Worm (Caenorhabditis elegans) whole organism, young adult: ENCODE data around the gene Y62F5A.9.

Experiments
- B0019.2 ChIP-seq: fragments of 200-800 bp; sonication (Bioruptor generic); conservative IDR thresholded peaks from 2 replicates; pipeline ENCODE4 v1.3.6; 2022; ENCODE audit warnings: missing genetic modification reagents, missing genetic modification characterization, missing compliant biosample characterization
- D2030.7 ChIP-seq: fragments of 200-800 bp; sonication (Bioruptor generic); IDR thresholded peaks from 2 replicates; pipeline ENCODE4 v1.3.6; 2022; ENCODE audit warnings: missing genetic modification reagents, missing genetic modification characterization, missing compliant biosample characterization
- F10E7.11 ChIP-seq: sonication (generic microtip); optimal IDR thresholded peaks from 2 replicates; lab custom pipeline; 2017; ENCODE audit warnings: mild to moderate bottlenecking, missing genetic modification characterization, moderate library complexity, missing compliant biosample characterization
- F23B12.7 ChIP-seq: sonication (generic microtip); optimal IDR thresholded peaks from 2 replicates; lab custom pipeline; 2017; ENCODE audit warnings: missing genetic modification characterization, mild to moderate bottlenecking, missing compliant biosample characterization, antibody characterized with exemption, moderate library complexity; ENCODE audit not compliant: insufficient read depth
- F33H1.4 ChIP-seq: fragments of 200-800 bp; sonication (Bioruptor generic); IDR thresholded peaks from 2 replicates; pipeline ENCODE4 v1.3.6; 2022; ENCODE audit warnings: missing genetic modification reagents, missing genetic modification characterization, missing compliant biosample characterization
- F49E8.2 ChIP-seq: sonication (generic microtip); optimal IDR thresholded peaks from 3 replicates; lab custom pipeline; 2017; ENCODE audit warnings: missing genetic modification characterization, mild to moderate bottlenecking, missing compliant biosample characterization, antibody characterized with exemption, moderate library complexity; ENCODE audit not compliant: insufficient read depth
- T07F8.4 ChIP-seq: sonication (generic microtip); optimal IDR thresholded peaks from 2 replicates; lab custom pipeline; 2016; ENCODE audit warnings: mild to moderate bottlenecking, missing genetic modification characterization, moderate library complexity, missing compliant biosample characterization
- Y79H2A.3 ChIP-seq: fragments of 200-800 bp; sonication (Bioruptor generic); conservative IDR thresholded peaks from 2 replicates; pipeline ENCODE4 v1.3.6; 2022; ENCODE audit warnings: missing genetic modification reagents, missing genetic modification characterization, missing compliant biosample characterization
- aptf-2 ChIP-seq: fragments of 200-800 bp; sonication (Bioruptor generic); conservative IDR thresholded peaks from 2 replicates; pipeline ENCODE4 v1.3.6; 2022; ENCODE audit warnings: missing genetic modification reagents, missing genetic modification characterization, missing compliant biosample characterization
- atf-7 ChIP-seq: sonication (generic microtip); optimal IDR thresholded peaks from 2 replicates; lab custom pipeline; 2017; ENCODE audit warnings: mild to moderate bottlenecking, missing genetic modification characterization, missing compliant biosample characterization
- attf-3 ChIP-seq: fragments of 200-800 bp; sonication (Bioruptor generic); conservative IDR thresholded peaks from 2 replicates; pipeline ENCODE4 v1.3.6; 2022; ENCODE audit warnings: missing genetic modification reagents, missing genetic modification characterization, missing compliant biosample characterization
- bed-1 ChIP-seq: fragments of 200-800 bp; sonication (Bioruptor generic); IDR thresholded peaks from 2 replicates; pipeline ENCODE4 v1.3.6; 2022; ENCODE audit warnings: missing genetic modification reagents, missing genetic modification characterization, missing compliant biosample characterization
- ccch-3 ChIP-seq: fragments of 200-800 bp; sonication (Bioruptor generic); optimal IDR thresholded peaks from 2 replicates; lab custom pipeline; 2018; ENCODE audit warnings: mild to moderate bottlenecking, missing genetic modification characterization, missing compliant biosample characterization
- ceh-91 ChIP-seq: fragments of 200-800 bp; sonication (Bioruptor generic); IDR thresholded peaks from 2 replicates; pipeline ENCODE4 v1.3.6; 2022; ENCODE audit warnings: missing genetic modification reagents, missing genetic modification characterization, missing compliant biosample characterization
- die-1 ChIP-seq: sonication (generic microtip); optimal IDR thresholded peaks from 2 replicates; lab custom pipeline; 2016; ENCODE audit warnings: missing genotype, mild to moderate bottlenecking, missing genetic modification characterization, missing compliant biosample characterization
- dpff-1 ChIP-seq: sonication (generic microtip); optimal IDR thresholded peaks from 2 replicates; lab custom pipeline; 2017; ENCODE audit warnings: mild to moderate bottlenecking, missing genetic modification characterization, missing compliant biosample characterization
- dpl-1 ChIP-seq: fragments of 150-350 bp; optimal IDR thresholded peaks from 2 replicates; lab custom pipeline; 2014; ENCODE audit warnings: missing biosample characterization, missing genetic modification reagents, missing genetic modification characterization
- efl-1 ChIP-seq: fragments of 150-350 bp; optimal IDR thresholded peaks from 2 replicates; lab custom pipeline; 2014; ENCODE audit warnings: missing biosample characterization, missing genetic modification reagents, missing genetic modification characterization
- him-1 ChIP-seq: sonication (generic microtip); optimal IDR thresholded peaks from 2 replicates; lab custom pipeline; 2016; ENCODE audit warnings: missing genotype, missing genetic modification reagents, missing genetic modification characterization, missing compliant biosample characterization
- hmg-20 ChIP-seq: fragments of 200-800 bp; sonication (Bioruptor generic); IDR thresholded peaks from 2 replicates; pipeline ENCODE4 v1.3.6; 2022; ENCODE audit warnings: missing genetic modification reagents, missing genetic modification characterization, missing compliant biosample characterization
- lin-35 ChIP-seq, 3 experiments: fragments of 150-350 bp in 2 of 3; sonication (generic microtip) in 1 of 3; optimal IDR thresholded peaks; 2 replicates each; lab custom pipeline; 2014 to 2018; ENCODE audit warnings: missing biosample characterization in 3 of 3, missing genetic modification characterization in 3 of 3, missing genetic modification reagents in 3 of 3
- lin-40 ChIP-seq: sonication (generic microtip); optimal IDR thresholded peaks from 2 replicates; lab custom pipeline; 2016; ENCODE audit warnings: missing genetic modification characterization, mild to moderate bottlenecking, missing compliant biosample characterization, missing genotype, missing genetic modification reagents
- lin-54 ChIP-seq: fragments of 200-800 bp; sonication (Bioruptor generic); optimal IDR thresholded peaks from 2 replicates; lab custom pipeline; 2018; ENCODE audit warnings: mild to moderate bottlenecking, missing genetic modification characterization, missing compliant biosample characterization
- lsl-1 ChIP-seq: fragments of 200-800 bp; sonication (Bioruptor generic); optimal IDR thresholded peaks from 2 replicates; lab custom pipeline; 2018; ENCODE audit warnings: mild to moderate bottlenecking, missing genetic modification characterization, moderate library complexity, missing compliant biosample characterization
- madf-6 ChIP-seq: fragments of 200-800 bp; sonication (Bioruptor generic); IDR thresholded peaks from 2 replicates; pipeline ENCODE4 v1.3.6; 2022; ENCODE audit warnings: missing genetic modification reagents, missing genetic modification characterization, missing compliant biosample characterization
- mcd-1 ChIP-seq: fragments of 200-800 bp; sonication (Bioruptor generic); IDR thresholded peaks from 2 replicates; pipeline ENCODE4 v1.3.6; 2022; ENCODE audit warnings: missing genetic modification reagents, missing genetic modification characterization, missing compliant biosample characterization
- nhr-27 ChIP-seq: fragments of 200-800 bp; sonication (Bioruptor generic); optimal IDR thresholded peaks from 2 replicates; lab custom pipeline; 2018; ENCODE audit warnings: mild to moderate bottlenecking, missing genetic modification characterization, moderate library complexity, missing compliant biosample characterization
- nhr-80 ChIP-seq: sonication (generic microtip); optimal IDR thresholded peaks from 2 replicates; lab custom pipeline; 2016; ENCODE audit warnings: missing genetic modification characterization, missing compliant biosample characterization
- pbrm-1 ChIP-seq: fragments of 200-800 bp; sonication (Bioruptor generic); IDR thresholded peaks from 2 replicates; pipeline ENCODE4 v1.3.6; 2022; ENCODE audit warnings: missing genetic modification reagents, missing genetic modification characterization, missing compliant biosample characterization
- snpc-4 ChIP-seq, 5 experiments: fragments of 150-350 bp in 1 of 5; sonication (generic microtip) in 4 of 5; optimal IDR thresholded peaks; 2 replicates each; lab custom pipeline; 2014 to 2018; ENCODE audit warnings: missing genetic modification characterization in 5 of 5, missing biosample characterization in 3 of 5, antibody characterized with exemption in 2 of 5, mild to moderate bottlenecking in 2 of 5, missing compliant biosample characterization in 2 of 5, missing genotype in 2 of 5, moderate library complexity in 2 of 5, missing genetic modification reagents in 1 of 5
- unc-130 ChIP-seq: sonication (generic microtip); optimal IDR thresholded peaks from 2 replicates; lab custom pipeline; 2016; ENCODE audit warnings: missing genetic modification reagents, missing genetic modification characterization, missing compliant biosample characterization
- xnd-1 ChIP-seq: sonication (generic microtip); optimal IDR thresholded peaks from 2 replicates; lab custom pipeline; 2016; ENCODE audit warnings: missing genotype, missing genetic modification reagents, missing genetic modification characterization, missing compliant biosample characterization
- zfh-2 ChIP-seq: fragments of 200-800 bp; sonication (Bioruptor generic); conservative IDR thresholded peaks from 2 replicates; pipeline ENCODE4 v1.3.6; 2022; ENCODE audit warnings: missing genetic modification reagents, missing genetic modification characterization, missing compliant biosample characterization

Y62F5A.9 gene

DNA sequence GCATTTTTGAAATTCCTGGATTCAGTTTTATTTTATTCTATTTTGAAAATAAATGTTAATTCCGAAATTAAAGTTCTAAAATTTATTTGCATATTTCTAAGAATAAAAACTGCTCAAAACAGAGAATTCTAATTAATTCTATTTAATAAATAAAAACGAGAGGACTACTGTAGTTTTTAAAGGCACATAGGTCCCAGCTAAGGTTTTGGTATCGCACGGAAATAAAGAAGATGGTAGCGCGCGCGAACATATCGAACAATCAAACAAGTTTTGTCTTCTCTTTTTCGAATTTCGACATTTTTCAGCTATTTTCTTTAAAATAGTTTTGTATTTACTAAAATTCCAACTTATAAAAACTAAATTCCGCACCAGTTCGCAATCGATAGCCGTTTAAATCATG, 39.2 kb upstream of the Y62F5A.9 start (continued):
- TF ChIP-seq lin-40 (tag; lab: Kevin White, UChicago), result no peak
- TF ChIP-seq, all 124 proteins: peak for 35

DNA sequence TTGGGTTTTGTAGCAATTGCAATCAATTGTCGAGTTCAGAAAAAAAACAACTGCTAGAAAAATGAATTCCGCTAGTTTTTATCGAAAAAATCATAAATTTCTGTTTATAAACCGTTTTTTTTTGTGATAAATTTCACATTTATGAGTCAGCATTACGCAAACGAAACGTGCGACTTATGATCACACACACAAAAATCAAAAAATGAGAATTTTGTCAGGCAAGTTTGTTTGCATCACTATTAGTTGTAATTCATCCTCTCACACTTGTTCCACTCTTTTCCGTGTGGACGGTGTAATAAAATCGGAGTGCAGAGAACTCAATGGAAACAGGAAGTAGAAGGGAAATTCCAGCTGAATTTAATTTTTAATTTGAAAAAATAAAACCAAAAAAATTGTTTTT, 38.8 kb upstream of the Y62F5A.9 start, which contains the start of gene pcs-1:
Gene pcs-1, minus strand, starts transcription at position 344 of the 400 bp plus-strand sequence.
- TF ChIP-seq nhr-80 (tag; lab: Kevin White, UChicago) (peak; percentile 7), die-1 (tag; lab: Kevin White, UChicago) (no peak), him-1 (no peak), dpl-1 (GFP tag; lab: Kevin White, UChicago) (no peak), lin-40 (tag; lab: Kevin White, UChicago) (no peak)

DNA sequence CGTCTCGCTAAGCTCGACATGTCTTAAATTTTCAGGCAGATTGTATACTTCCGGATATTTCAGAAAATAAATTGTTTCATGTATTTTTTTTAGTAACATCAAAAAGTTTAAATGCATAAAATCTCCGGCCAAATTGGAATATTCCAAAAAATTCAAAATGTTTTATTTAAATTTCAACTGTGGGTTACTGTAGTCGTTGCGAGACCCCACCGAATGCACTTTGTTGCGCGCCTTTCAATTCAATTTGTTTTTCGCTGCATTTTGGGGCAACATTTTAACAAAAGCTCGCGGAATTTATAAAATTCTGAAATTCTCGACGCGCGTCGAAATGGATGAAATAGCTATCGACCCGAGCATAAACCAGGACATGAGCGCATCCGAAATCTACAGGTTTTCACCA, 34.3 kb upstream of the Y62F5A.9 start, which contains the start of gene F54D5.2:
Gene F54D5.2, plus strand, starts transcription at position 237 of the 400 bp plus-strand sequence.
- no peak for TF ChIP-seq snpc-4 (GFP tag; optimal IDR thresholded peaks at IDR 0.05; lab: Kevin White, UChicago)
- TF ChIP-seq snpc-4 (tag; optimal IDR thresholded peaks at IDR 0.05; lab: Kevin White, UChicago), result no peak
- TF ChIP-seq aptf-2 (GFP tag; lab: Robert Waterston, UW), result no peak
- TF ChIP-seq D2030.7 (GFP tag; lab: Robert Waterston, UW), result 0 out of 2 replicates have a peak, but pooled peaks have one; percentile 12
- peak; percentile 79 for TF ChIP-seq madf-6 (GFP tag; lab: Robert Waterston, UW)
- no peak for TF ChIP-seq mcd-1
- TF ChIP-seq nhr-27 (tag; lab: Kevin White, UChicago), result no peak
- no peak for TF ChIP-seq Y79H2A.3 (GFP tag; lab: Robert Waterston, UW)
- TF ChIP-seq ceh-91 (GFP tag; lab: Robert Waterston, UW), result 0 out of 2 replicates have a peak, but pooled peaks have one; percentile 31
- no peak for TF ChIP-seq attf-3
- no peak for TF ChIP-seq nhr-80 (tag; lab: Kevin White, UChicago)
- no peak for TF ChIP-seq unc-130 (GFP tag; lab: Kevin White, UChicago)
- TF ChIP-seq F49E8.2 (tag; lab: Kevin White, UChicago), result peak; percentile 32
- TF ChIP-seq dpff-1 (tag; lab: Kevin White, UChicago), result no peak
- peak; percentile 39 for TF ChIP-seq efl-1 (GFP tag; lab: Kevin White, UChicago)
- no peak for TF ChIP-seq hmg-20 (GFP tag; lab: Robert Waterston, UW)
- TF ChIP-seq dpl-1 (GFP tag; lab: Kevin White, UChicago), result peak; percentile 9
- TF ChIP-seq B0019.2 (GFP tag; lab: Robert Waterston, UW), result no peak
- TF ChIP-seq lin-54 (GFP tag; lab: Kevin White, UChicago), result peak; percentile 74
- TF ChIP-seq lsl-1, result peak; percentile 89
- no peak for TF ChIP-seq lin-40 (tag; lab: Kevin White, UChicago)
- no peak for TF ChIP-seq bed-1 (GFP tag; lab: Robert Waterston, UW)
- TF ChIP-seq F33H1.4 (GFP tag; lab: Robert Waterston, UW), result peak; percentile 84
- TF ChIP-seq pbrm-1 (GFP tag; lab: Robert Waterston, UW), result no peak
- TF ChIP-seq xnd-1, result peak; percentile 62
- no peak for TF ChIP-seq F23B12.7 (tag; lab: Kevin White, UChicago)
- TF ChIP-seq F10E7.11, result no peak
- no peak for TF ChIP-seq T07F8.4
- no peak for TF ChIP-seq lin-35 (GFP tag; optimal IDR thresholded peaks at IDR 0.05; lab: Kevin White, UChicago)
- no peak for TF ChIP-seq zfh-2 (GFP tag; lab: Robert Waterston, UW)
- no peak for TF ChIP-seq die-1 (tag; lab: Kevin White, UChicago)

DNA sequence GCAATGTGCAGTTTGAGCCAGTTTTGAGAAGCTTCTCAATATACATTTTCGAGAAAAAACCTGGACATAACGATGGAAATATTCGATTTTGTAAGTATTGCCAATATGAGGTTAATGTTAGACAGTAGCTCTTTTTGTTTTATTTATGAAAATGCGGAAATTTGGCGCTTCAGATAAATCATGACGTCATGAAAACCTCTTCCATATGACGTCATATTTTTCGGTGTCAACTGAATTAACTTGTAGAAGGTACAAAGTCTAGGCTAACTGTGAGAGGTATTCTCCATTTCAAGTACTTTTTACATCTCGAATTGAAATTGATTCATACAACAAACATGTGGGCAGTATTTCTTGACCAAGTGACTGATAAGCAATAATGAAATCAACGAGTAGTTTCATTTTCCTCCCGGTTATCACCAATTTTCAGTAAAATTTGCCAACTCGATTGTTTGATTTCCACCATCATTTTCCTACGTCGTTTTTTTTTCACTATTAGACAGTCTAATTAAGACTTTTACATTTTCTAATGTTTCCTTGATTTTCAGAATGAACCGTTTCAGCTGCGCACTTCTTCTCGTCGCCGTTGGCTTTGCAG, 32.7 kb upstream of the Y62F5A.9 start, which contains the start of gene F54D5.3:
Gene F54D5.3, plus strand, starts transcription at position 546 of the 595 bp plus-strand sequence.
- TF ChIP-seq ccch-3 (GFP tag; lab: Kevin White, UChicago) (no peak), atf-7 (peak; percentile 42), B0019.2 (GFP tag; lab: Robert Waterston, UW) (no peak), nhr-80 (tag; lab: Kevin White, UChicago) (peak; percentile 65)
